Worm (Caenorhabditis elegans) whole organism, late embryonic: ENCODE measurements around the gene C54D10.13.
A peak's percentile ranks its signal among the peaks of the same experiment; 100 is the strongest.

Source experiments
- K09A11.1 ChIP-seq: sonication (generic microtip); optimal IDR thresholded peaks from 2 replicates; lab custom pipeline; 2017; ENCODE audit warnings: antibody characterized with exemption, mild to moderate bottlenecking, missing genetic modification characterization, missing compliant biosample characterization; ENCODE audit not compliant: insufficient read depth
- T23F11.4 ChIP-seq: fragments of 200-800 bp; sonication (Bioruptor generic); optimal IDR thresholded peaks from 2 replicates; lab custom pipeline; 2018; ENCODE audit warnings: mild to moderate bottlenecking, missing genetic modification characterization, missing compliant biosample characterization
- Y22D7AL.16 ChIP-seq: sonication (generic microtip); optimal IDR thresholded peaks from 2 replicates; lab custom pipeline; 2016; ENCODE audit warnings: missing genetic modification characterization, missing compliant biosample characterization
- elt-4 ChIP-seq: sonication (generic microtip); optimal IDR thresholded peaks from 2 replicates; lab custom pipeline; 2016; ENCODE audit warnings: missing genetic modification characterization, missing compliant biosample characterization
- fkh-10 ChIP-seq: fragments of 150-350 bp; optimal IDR thresholded peaks from 2 replicates; lab custom pipeline; 2014; ENCODE audit warnings: missing biosample characterization, missing genetic modification reagents, missing genetic modification characterization
- fkh-6 ChIP-seq: sonication (generic microtip); optimal IDR thresholded peaks from 2 replicates; lab custom pipeline; 2016; ENCODE audit warnings: missing genetic modification characterization, missing compliant biosample characterization
- hlh-13 ChIP-seq: fragments of 200-800 bp; sonication (Bioruptor generic); optimal IDR thresholded peaks from 2 replicates; lab custom pipeline; 2018; ENCODE audit warnings: mild to moderate bottlenecking, missing genetic modification characterization, missing compliant biosample characterization
- hlh-15 ChIP-seq: sonication (generic microtip); optimal IDR thresholded peaks from 2 replicates; lab custom pipeline; 2016; ENCODE audit warnings: missing genetic modification characterization, missing compliant biosample characterization
- nfya-1 ChIP-seq: sonication (generic microtip); optimal IDR thresholded peaks from 2 replicates; lab custom pipeline; 2017; ENCODE audit warnings: missing genetic modification characterization, mild to moderate bottlenecking, missing compliant biosample characterization, antibody characterized with exemption, moderate library complexity
- nhr-11 ChIP-seq: fragments of 150-350 bp; optimal IDR thresholded peaks from 2 replicates; lab custom pipeline; 2014; ENCODE audit warnings: missing biosample characterization, missing genetic modification characterization
- pag-3 ChIP-seq: sonication (generic microtip); optimal IDR thresholded peaks from 2 replicates; lab custom pipeline; 2016; ENCODE audit warnings: missing compliant biosample characterization, missing genetic modification characterization, borderline replicate concordance
- pha-4 ChIP-seq: fragments of 150-350 bp; optimal IDR thresholded peaks from 2 replicates; lab custom pipeline; 2018; ENCODE audit warnings: missing biosample characterization, missing genetic modification reagents, missing genetic modification characterization
- sox-2 ChIP-seq: fragments of 200-800 bp; sonication (Bioruptor generic); IDR thresholded peaks from 2 replicates; pipeline ENCODE4 v1.3.6; 2022; ENCODE audit warnings: missing genetic modification reagents, missing genetic modification characterization, missing compliant biosample characterization
- tbx-2 ChIP-seq: sonication (generic microtip); optimal IDR thresholded peaks from 2 replicates; lab custom pipeline; 2016; ENCODE audit warnings: missing genetic modification characterization, missing compliant biosample characterization

DNA sequence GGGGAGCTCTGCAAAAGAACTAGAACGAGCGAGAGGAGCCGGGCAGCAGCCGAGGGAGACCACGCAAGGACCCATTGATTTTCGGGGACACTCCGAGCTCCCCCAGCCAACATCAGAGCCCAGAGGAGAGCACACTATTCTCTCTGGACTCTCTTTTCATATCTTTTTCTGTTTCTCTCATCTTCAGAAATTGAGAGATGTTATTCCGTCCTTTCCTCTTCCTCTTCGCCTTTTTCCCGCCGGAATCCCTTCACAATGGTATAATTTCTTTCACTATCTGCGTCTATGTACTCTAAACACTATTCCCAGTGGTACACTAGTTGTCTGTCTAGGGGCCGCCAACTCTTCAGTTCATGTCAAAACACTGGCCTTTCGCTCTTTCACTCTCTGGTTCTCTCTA lies 33.3 kb upstream of the C54D10.13 start:
- TF ChIP-seq pha-4 (no peak), nfya-1 (tag; lab: Kevin White, UChicago) (peak; percentile 75), elt-4 (no peak), Y22D7AL.16 (no peak), hlh-15 (tag; lab: Kevin White, UChicago) (no peak), hlh-13 (GFP tag; lab: Kevin White, UChicago) (no peak), fkh-10 (peak; percentile 3), pag-3 (tag; lab: Kevin White, UChicago) (peak; percentile 37), sox-2 (GFP tag; lab: Robert Waterston, UW) (peak; percentile 38; the same call in 1 of the 2 replicates), nhr-11 (tag; lab: Kevin White, UChicago) (no peak), K09A11.1 (tag; lab: Kevin White, UChicago) (peak; percentile 13), T23F11.4 (no peak), tbx-2 (tag; lab: Kevin White, UChicago) (peak; percentile 83), fkh-6 (tag; lab: Kevin White, UChicago) (no peak)
